Fruit fly (Drosophila melanogaster): ENCODE measurements around the gene CG5080.

dm6 chr2L:1120206-1120902 is 43.3 kb downstream of the CG5080 start:
- TF ChIP-seq CG14711 (tag; optimal IDR thresholded peaks at IDR 0.05): no peak
- no peak for TF ChIP-seq CG1620 (GFP tag; optimal IDR thresholded peaks at IDR 0.05)
- TF ChIP-seq Mnt (GFP tag; optimal IDR thresholded peaks at IDR 0.05): peak; percentile 20
- TF ChIP-seq CG11617 (GFP tag; optimal IDR thresholded peaks at IDR 0.05): no peak
- TF ChIP-seq CG5204 (GFP tag; optimal IDR thresholded peaks at IDR 0.05): no peak
